Worm (Caenorhabditis elegans): ENCODE data around the gene Y53C12A.6.

Gene Y53C12A.6

DNA sequence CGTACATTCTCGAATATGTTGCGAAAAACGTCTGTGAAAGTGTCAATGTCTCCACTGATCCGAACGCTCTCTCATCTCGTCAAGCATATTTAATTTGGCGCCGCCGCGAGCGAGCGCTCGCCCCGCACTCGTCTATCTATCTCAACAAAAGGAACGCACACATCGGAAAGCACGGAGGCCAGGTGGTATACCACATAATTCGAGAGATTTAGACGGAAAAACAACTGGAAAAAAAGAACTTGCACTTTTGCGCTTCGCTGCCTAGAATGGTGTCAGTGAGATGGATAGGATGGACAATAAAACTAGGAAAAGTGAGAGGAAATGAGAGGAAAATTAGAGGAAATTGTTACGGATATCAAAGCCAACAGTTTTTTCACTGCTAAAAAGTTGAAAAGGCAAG, 11.4 kb upstream of the Y53C12A.6 start:
- TF ChIP-seq nhr-25 (tag; optimal IDR thresholded peaks at IDR 0.05; ENCODE audit: borderline replicate concordance, insufficient read depth) = no peak
- no peak for TF ChIP-seq attf-4 (tag; optimal IDR thresholded peaks at IDR 0.05)
- TF ChIP-seq php-3 (GFP tag; IDR thresholded peaks at IDR 0.05) = no peak
- no peak for TF ChIP-seq ZK546.5 (tag; optimal IDR thresholded peaks at IDR 0.05)
- TF ChIP-seq ceh-32 (tag; optimal IDR thresholded peaks at IDR 0.05; ENCODE audit: poor library complexity) = no peak
- TF ChIP-seq zfp-3 (GFP tag; conservative IDR thresholded peaks at IDR 0.05) = no peak
- no peak for TF ChIP-seq rbr-2 (tag; optimal IDR thresholded peaks at IDR 0.05)
- TF ChIP-seq ceh-44 (GFP tag; IDR thresholded peaks at IDR 0.05) = no peak
- TF ChIP-seq F37D6.2 (tag; optimal IDR thresholded peaks at IDR 0.05) = no peak
- no peak for TF ChIP-seq mxl-2 (GFP tag; conservative IDR thresholded peaks at IDR 0.05)
- TF ChIP-seq zag-1 (tag; optimal IDR thresholded peaks at IDR 0.05) = no peak
- peak in 1 of 2 experiments; percentile 45 for TF ChIP-seq mdl-1 (tag; optimal IDR thresholded peaks at IDR 0.05)
- TF ChIP-seq daf-16 (GFP tag; optimal IDR thresholded peaks at IDR 0.05) = no peak
- TF ChIP-seq daf-16 (tag; optimal IDR thresholded peaks at IDR 0.05) = no peak
- TF ChIP-seq T20F7.1 (GFP tag; optimal IDR thresholded peaks at IDR 0.05) = no peak
- no peak for TF ChIP-seq Y75B8A.6 (GFP tag; IDR thresholded peaks at IDR 0.05)
- no peak for TF ChIP-seq dmd-8 (GFP tag; IDR thresholded peaks at IDR 0.05)
- TF ChIP-seq mdt-29 (GFP tag; IDR thresholded peaks at IDR 0.05) = no peak
- TF ChIP-seq nhr-28 (tag; optimal IDR thresholded peaks at IDR 0.05) = peak; percentile 24
- no peak for TF ChIP-seq snpc-4 (tag; optimal IDR thresholded peaks at IDR 0.05)
- no peak for TF ChIP-seq zip-11 (GFP tag; IDR thresholded peaks at IDR 0.05)
- TF ChIP-seq lin-15B (tag; optimal IDR thresholded peaks at IDR 0.05) = no peak
- TF ChIP-seq mxl-3 (GFP tag; optimal IDR thresholded peaks at IDR 0.05) = peak; percentile 55
- TF ChIP-seq aha-1 (tag) = peak; percentile 49
- no peak for TF ChIP-seq jun-1 (tag; optimal IDR thresholded peaks at IDR 0.05)
- TF ChIP-seq hlh-11 (tag; optimal IDR thresholded peaks at IDR 0.05) = peak; percentile 12
- TF ChIP-seq mes-2 (tag; optimal IDR thresholded peaks at IDR 0.05; ENCODE audit: poor library complexity, severe bottlenecking) = no peak
- TF ChIP-seq ztf-11 (tag; optimal IDR thresholded peaks at IDR 0.05) = no peak
- no peak for TF ChIP-seq F26F4.8 (GFP tag; conservative IDR thresholded peaks at IDR 0.05)
- no peak for TF ChIP-seq ZK337.2 (GFP tag; IDR thresholded peaks at IDR 0.05)
- TF ChIP-seq ctbp-1 (GFP tag; IDR thresholded peaks at IDR 0.05) = no peak
- TF ChIP-seq ces-1 (GFP tag; optimal IDR thresholded peaks at IDR 0.05) = no peak
- TF ChIP-seq F44E2.7 (GFP tag; IDR thresholded peaks at IDR 0.05) = no peak
- TF ChIP-seq nhr-237 (tag; optimal IDR thresholded peaks at IDR 0.05) = no peak
- no peak for TF ChIP-seq ceh-62 (tag; optimal IDR thresholded peaks at IDR 0.05)
- no peak for TF ChIP-seq nhr-76 (tag; optimal IDR thresholded peaks at IDR 0.05)
- no peak for TF ChIP-seq D1046.2 (GFP tag; IDR thresholded peaks at IDR 0.05)
- no peak for TF ChIP-seq Y5F2A.4 (GFP tag; optimal IDR thresholded peaks at IDR 0.05)
- no peak for TF ChIP-seq F49E8.2 (tag; optimal IDR thresholded peaks at IDR 0.05; ENCODE audit: borderline replicate concordance)
- no peak for TF ChIP-seq dmd-9 (GFP tag; IDR thresholded peaks at IDR 0.05)
- TF ChIP-seq nhr-48 (tag; optimal IDR thresholded peaks at IDR 0.05) = no peak
- TF ChIP-seq unc-130 (GFP tag; optimal IDR thresholded peaks at IDR 0.05) = no peak
- TF ChIP-seq ceh-28 (tag; optimal IDR thresholded peaks at IDR 0.05) = no peak
- TF ChIP-seq gei-8 (GFP tag; optimal IDR thresholded peaks at IDR 0.05) = no peak
- TF ChIP-seq egl-27 (tag; optimal IDR thresholded peaks at IDR 0.05) = no peak
- TF ChIP-seq lin-39 (tag; optimal IDR thresholded peaks at IDR 0.05) = no peak
- no peak for TF ChIP-seq Y48G9A.11 (GFP tag; IDR thresholded peaks at IDR 0.05)
- no peak for TF ChIP-seq nhr-11 (tag; optimal IDR thresholded peaks at IDR 0.05)
- TF ChIP-seq tra-1 (GFP tag; IDR thresholded peaks at IDR 0.05) = 0 out of 2 replicates have a peak, but pooled peaks have one; percentile 65
- no peak for TF ChIP-seq zip-2 (tag; optimal IDR thresholded peaks at IDR 0.05)
- TF ChIP-seq duxl-1 (tag; optimal IDR thresholded peaks at IDR 0.05; ENCODE audit: poor library complexity) = no peak
- TF ChIP-seq nhr-10 (tag; optimal IDR thresholded peaks at IDR 0.05) = no peak
- no peak for TF ChIP-seq lsy-2 (tag; optimal IDR thresholded peaks at IDR 0.05)
